Fruit fly (Drosophila melanogaster): Measurements from ENCODE around the gene Ret.

DNA sequence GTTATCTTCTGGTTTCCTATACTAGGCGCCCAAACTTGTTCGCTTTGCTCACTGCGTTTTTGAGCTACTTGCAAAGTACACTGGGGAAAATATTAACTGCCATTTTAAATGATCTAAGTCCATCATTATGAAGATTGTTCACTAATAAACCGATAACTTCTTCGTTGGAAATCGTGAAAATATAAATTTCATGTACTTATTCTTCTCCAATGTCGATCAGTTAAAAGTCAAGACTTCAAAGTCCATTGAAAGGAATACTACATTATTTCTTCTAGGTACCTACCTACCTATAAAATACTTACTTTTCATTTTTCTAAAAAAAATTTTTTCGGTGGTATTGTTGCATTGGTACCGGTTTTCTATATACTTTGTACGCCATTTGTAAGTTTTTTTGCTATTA is 48.1 kb upstream of the Ret start:
- TF ChIP-seq HLH106 (tag; optimal IDR thresholded peaks at IDR 0.05) (no peak), usp (GFP tag; optimal IDR thresholded peaks at IDR 0.05) (no peak), br (GFP tag; optimal IDR thresholded peaks at IDR 0.05) (no peak), dsf (GFP tag; optimal IDR thresholded peaks at IDR 0.05; ENCODE audit: borderline replicate concordance) (no peak), OdsH (GFP tag; optimal IDR thresholded peaks at IDR 0.05) (no peak), Dfd (GFP tag; optimal IDR thresholded peaks at IDR 0.05) (no peak)
